Worm (Caenorhabditis elegans) whole organism, mixed stage, embryonic: ENCODE data around the gene srh-209.

Experiments used
- M03D4.4 ChIP-seq: sonication (generic microtip); optimal IDR thresholded peaks from 2 replicates; lab custom pipeline; 2017; ENCODE audit warnings: mild to moderate bottlenecking, missing genetic modification characterization, missing compliant biosample characterization
- bed-3 ChIP-seq: fragments of 200-800 bp; sonication (Bioruptor generic); optimal IDR thresholded peaks from 3 replicates; lab custom pipeline; 2018; ENCODE audit warnings: mild to moderate bottlenecking, missing genetic modification characterization, moderate library complexity, missing compliant biosample characterization
- blmp-1 ChIP-seq: fragments of 150-350 bp; optimal IDR thresholded peaks from 2 replicates; lab custom pipeline; 2014; ENCODE audit warnings: missing biosample characterization, missing genetic modification characterization
- ceh-39 ChIP-seq: fragments of 150-350 bp; optimal IDR thresholded peaks from 2 replicates; lab custom pipeline; 2014; ENCODE audit warnings: missing biosample characterization, missing genetic modification characterization
- ceh-43 ChIP-seq: fragments of 200-800 bp; sonication (Bioruptor generic); optimal IDR thresholded peaks from 2 replicates; lab custom pipeline; 2018; ENCODE audit warnings: mild to moderate bottlenecking, missing genetic modification characterization, moderate library complexity, missing compliant biosample characterization
- ceh-83 ChIP-seq: fragments of 200-800 bp; sonication (Bioruptor generic); optimal IDR thresholded peaks from 2 replicates; lab custom pipeline; 2018; ENCODE audit warnings: mild to moderate bottlenecking, missing genetic modification characterization, missing compliant biosample characterization
- cnd-1 ChIP-seq: fragments of 200-800 bp; sonication (Bioruptor generic); optimal IDR thresholded peaks from 2 replicates; lab custom pipeline; 2018; ENCODE audit warnings: mild to moderate bottlenecking, missing genetic modification characterization, missing compliant biosample characterization
- drap-1 ChIP-seq: fragments of 200-800 bp; sonication (Bioruptor generic); optimal IDR thresholded peaks from 3 replicates; lab custom pipeline; 2018; ENCODE audit warnings: mild to moderate bottlenecking, missing genetic modification characterization, missing compliant biosample characterization
- elt-1 ChIP-seq: sonication (generic microtip); optimal IDR thresholded peaks from 2 replicates; lab custom pipeline; 2017; ENCODE audit warnings: missing genetic modification characterization, mild to moderate bottlenecking, missing compliant biosample characterization, antibody characterized with exemption, moderate library complexity, borderline replicate concordance; ENCODE audit not compliant: insufficient read depth
- elt-3 ChIP-seq: fragments of 150-350 bp; optimal IDR thresholded peaks from 2 replicates; lab custom pipeline; 2014; ENCODE audit warnings: missing biosample characterization, missing genetic modification characterization
- flh-1 ChIP-seq: fragments of 200-800 bp; sonication (Bioruptor generic); optimal IDR thresholded peaks from 2 replicates; lab custom pipeline; 2018; ENCODE audit warnings: mild to moderate bottlenecking, missing genetic modification characterization, moderate library complexity, missing compliant biosample characterization
- ham-2 ChIP-seq: fragments of 200-800 bp; sonication (Bioruptor generic); optimal IDR thresholded peaks from 2 replicates; lab custom pipeline; 2018; ENCODE audit warnings: mild to moderate bottlenecking, missing genetic modification characterization, missing compliant biosample characterization
- hlh-1 ChIP-seq: fragments of 150-350 bp; optimal IDR thresholded peaks from 2 replicates; lab custom pipeline; 2014; ENCODE audit warnings: missing biosample characterization, missing genetic modification reagents, missing genetic modification characterization
- lin-13 ChIP-seq: fragments of 150-350 bp; optimal IDR thresholded peaks from 2 replicates; lab custom pipeline; 2014; ENCODE audit warnings: missing biosample characterization, missing genetic modification characterization
- lin-32 ChIP-seq: fragments of 200-800 bp; sonication (Bioruptor generic); optimal IDR thresholded peaks from 2 replicates; lab custom pipeline; 2018; ENCODE audit warnings: mild to moderate bottlenecking, missing genetic modification characterization, missing compliant biosample characterization
- lsy-2 ChIP-seq: fragments of 150-350 bp; optimal IDR thresholded peaks from 2 replicates; lab custom pipeline; 2014; ENCODE audit warnings: missing biosample characterization, missing genetic modification characterization
- mab-5 ChIP-seq: fragments of 150-350 bp; optimal IDR thresholded peaks from 2 replicates; lab custom pipeline; 2014; ENCODE audit warnings: missing biosample characterization, missing genetic modification characterization
- mep-1 ChIP-seq: fragments of 150-350 bp; optimal IDR thresholded peaks from 2 replicates; lab custom pipeline; 2017; ENCODE audit warnings: missing biosample characterization, missing genetic modification reagents, missing genetic modification characterization, inconsistent platforms
- mls-2 ChIP-seq: sonication (generic microtip); optimal IDR thresholded peaks from 2 replicates; lab custom pipeline; 2016; ENCODE audit warnings: mild to moderate bottlenecking, missing genetic modification characterization, moderate library complexity, missing compliant biosample characterization
- nhr-12 ChIP-seq: fragments of 150-350 bp; optimal IDR thresholded peaks from 2 replicates; lab custom pipeline; 2014; ENCODE audit warnings: missing biosample characterization, missing genetic modification characterization
- nhr-2 ChIP-seq: fragments of 150-350 bp; optimal IDR thresholded peaks from 2 replicates; lab custom pipeline; 2014; ENCODE audit warnings: missing biosample characterization, missing genetic modification characterization
- nhr-237 ChIP-seq: fragments of 150-350 bp; optimal IDR thresholded peaks from 2 replicates; lab custom pipeline; 2014; ENCODE audit warnings: missing biosample characterization, missing genetic modification characterization
- nhr-28 ChIP-seq: fragments of 150-350 bp; optimal IDR thresholded peaks from 2 replicates; lab custom pipeline; 2014; ENCODE audit warnings: missing biosample characterization, missing genetic modification characterization
- nhr-76 ChIP-seq: sonication (generic microtip); optimal IDR thresholded peaks from 2 replicates; lab custom pipeline; 2017; ENCODE audit warnings: missing biosample characterization, missing genetic modification characterization
- pha-4 ChIP-seq: fragments of 150-350 bp; optimal IDR thresholded peaks from 2 replicates; lab custom pipeline; 2018; ENCODE audit warnings: missing biosample characterization, missing genetic modification reagents, missing genetic modification characterization
- sem-2 ChIP-seq: fragments of 200-800 bp; sonication (Bioruptor generic); optimal IDR thresholded peaks from 2 replicates; lab custom pipeline; 2018; ENCODE audit warnings: mild to moderate bottlenecking, missing genetic modification characterization, missing compliant biosample characterization
- snpc-4 ChIP-seq: fragments of 150-350 bp; optimal IDR thresholded peaks from 2 replicates; lab custom pipeline; 2014; ENCODE audit warnings: missing biosample characterization, missing genetic modification characterization
- sptf-1 ChIP-seq: sonication (generic microtip); optimal IDR thresholded peaks from 2 replicates; lab custom pipeline; 2017; ENCODE audit warnings: mild to moderate bottlenecking, missing genetic modification characterization, moderate library complexity, missing compliant biosample characterization
- tbx-8 ChIP-seq: fragments of 200-800 bp; sonication (Bioruptor generic); optimal IDR thresholded peaks from 2 replicates; lab custom pipeline; 2018; ENCODE audit warnings: mild to moderate bottlenecking, missing genetic modification characterization, moderate library complexity, missing compliant biosample characterization
- unc-120 ChIP-seq: sonication (generic microtip); optimal IDR thresholded peaks from 2 replicates; lab custom pipeline; 2017; ENCODE audit warnings: missing genetic modification characterization, missing compliant biosample characterization; ENCODE audit not compliant: poor library complexity, severe bottlenecking
- unc-62 ChIP-seq: fragments of 150-350 bp; optimal IDR thresholded peaks from 2 replicates; lab custom pipeline; 2014; ENCODE audit warnings: missing biosample characterization, missing genetic modification reagents, missing genetic modification characterization
- zip-8 ChIP-seq: fragments of 150-350 bp; optimal IDR thresholded peaks from 2 replicates; lab custom pipeline; 2014; ENCODE audit warnings: missing biosample characterization, missing genetic modification characterization
- ztf-11 ChIP-seq: fragments of 150-350 bp; optimal IDR thresholded peaks from 2 replicates; lab custom pipeline; 2014; ENCODE audit warnings: missing biosample characterization, missing genetic modification characterization

Gene srh-209

ce11 chrV:18420797-18421196 is 16.1 kb upstream of the srh-209 start, which contains the start of gene srj-26:
srj-26 (plus strand) TSS chrV:18421097.
- TF ChIP-seq bed-3 (GFP tag; lab: Kevin White, UChicago) (no peak), ztf-11 (tag; lab: Kevin White, UChicago) (no peak), nhr-237 (tag; lab: Kevin White, UChicago) (no peak), drap-1 (no peak), hlh-1 (tag; lab: Kevin White, UChicago) (no peak), ceh-43 (GFP tag; lab: Kevin White, UChicago) (no peak), nhr-2 (no peak), ceh-39 (tag; lab: Kevin White, UChicago) (no peak), sem-2 (GFP tag; lab: Kevin White, UChicago) (no peak), unc-120 (tag; lab: Kevin White, UChicago) (no peak), lin-32 (no peak)

ce11 chrV:18414051-18414450 is 9.4 kb upstream of the srh-209 start, which contains the start of gene txt-8:
txt-8 (plus strand) TSS chrV:18414351.
- TF ChIP-seq ham-2 (no peak), M03D4.4 (tag; lab: Kevin White, UChicago) (no peak), nhr-2 (no peak), lin-32 (no peak), sem-2 (GFP tag; lab: Kevin White, UChicago) (no peak), bed-3 (GFP tag; lab: Kevin White, UChicago) (no peak), unc-120 (tag; lab: Kevin White, UChicago) (no peak), drap-1 (no peak), ceh-39 (tag; lab: Kevin White, UChicago) (no peak), nhr-28 (tag; lab: Kevin White, UChicago) (no peak), cnd-1 (tag; lab: Kevin White, UChicago) (no peak)

ce11 chrV:18412887-18413286 is 8.2 kb upstream of the srh-209 start, which contains the start of gene ZK262.2:
ZK262.2 (minus strand) TSS chrV:18412987.
- TF ChIP-seq elt-1 (tag; lab: Kevin White, UChicago) (no peak), M03D4.4 (tag; lab: Kevin White, UChicago) (no peak), nhr-28 (tag; lab: Kevin White, UChicago) (no peak), unc-62 (GFP tag; lab: Kevin White, UChicago) (no peak), flh-1 (GFP tag; lab: Kevin White, UChicago) (no peak), mep-1 (no peak), lsy-2 (tag; lab: Kevin White, UChicago) (no peak), hlh-1 (tag; lab: Kevin White, UChicago) (no peak), nhr-237 (tag; lab: Kevin White, UChicago) (no peak), cnd-1 (tag; lab: Kevin White, UChicago) (no peak), snpc-4 (tag; lab: Kevin White, UChicago) (no peak), mab-5 (no peak), tbx-8 (GFP tag; lab: Kevin White, UChicago) (no peak), ceh-83 (GFP tag; lab: Kevin White, UChicago) (no peak), nhr-12 (tag; lab: Kevin White, UChicago) (no peak), unc-120 (tag; lab: Kevin White, UChicago) (no peak), nhr-76 (tag; lab: Kevin White, UChicago) (no peak), sptf-1 (tag; lab: Kevin White, UChicago) (no peak), zip-8 (tag; lab: Kevin White, UChicago) (no peak), mls-2 (tag; lab: Kevin White, UChicago) (no peak)

DNA sequence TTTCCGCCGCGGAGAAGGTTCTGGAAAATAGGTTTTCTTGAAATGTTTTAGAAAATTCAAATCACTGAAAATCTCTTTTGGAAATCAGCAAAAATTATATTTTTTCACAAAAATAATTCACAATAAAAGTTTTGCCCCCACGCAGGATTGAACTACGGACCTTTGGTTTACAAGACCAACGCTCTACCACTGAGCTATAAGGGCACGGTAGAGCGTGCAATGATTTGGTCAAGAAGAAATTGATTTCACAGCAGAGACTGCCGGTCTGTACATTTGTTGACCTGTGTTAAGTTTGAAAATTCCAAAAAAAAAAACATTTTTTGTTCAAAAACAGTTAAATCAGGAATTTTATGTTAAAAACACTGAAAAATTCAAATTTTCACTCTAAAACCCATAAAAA is 7.7 kb upstream of the srh-209 start:
- TF ChIP-seq elt-3 (tag; lab: Kevin White, UChicago) (no peak), mep-1 (no peak), ceh-39 (tag; lab: Kevin White, UChicago) (no peak), blmp-1 (tag; lab: Kevin White, UChicago) (no peak), zip-8 (tag; lab: Kevin White, UChicago) (no peak), ztf-11 (tag; lab: Kevin White, UChicago) (no peak), ceh-43 (GFP tag; lab: Kevin White, UChicago) (no peak), cnd-1 (tag; lab: Kevin White, UChicago) (no peak)

DNA sequence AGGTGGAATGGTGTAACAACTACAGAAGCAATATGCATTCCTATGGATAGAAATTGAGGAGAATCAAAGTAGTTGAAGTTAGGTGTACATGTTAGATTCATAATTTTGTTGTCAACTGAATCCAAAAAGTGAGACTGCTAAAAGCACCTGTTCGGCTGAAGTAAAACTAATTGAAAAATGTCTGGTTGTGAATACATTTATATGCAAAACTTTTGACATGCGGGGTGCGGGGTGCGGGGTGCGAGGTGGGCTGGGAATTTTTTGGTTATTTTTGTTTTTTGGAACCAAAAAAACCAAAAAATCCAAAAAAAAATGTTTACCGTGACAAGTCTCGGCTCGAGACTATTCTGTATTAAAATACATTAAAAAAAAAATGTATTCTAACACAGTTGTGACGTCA is 5.5 kb upstream of the srh-209 start, which contains the start of gene srh-207:
TSS of gene srh-207 (minus strand) at position 101 of the 400 bp plus-strand sequence.
- TF ChIP-seq nhr-237 (tag; lab: Kevin White, UChicago): no peak
- TF ChIP-seq drap-1: no peak
- no peak for TF ChIP-seq hlh-1 (tag; lab: Kevin White, UChicago)
- no peak for TF ChIP-seq unc-62 (GFP tag; lab: Kevin White, UChicago)
- TF ChIP-seq pha-4 (tag; lab: Kevin White, UChicago): no peak
- TF ChIP-seq bed-3 (GFP tag; lab: Kevin White, UChicago): no peak
- no peak for TF ChIP-seq sem-2 (GFP tag; lab: Kevin White, UChicago)
- no peak for TF ChIP-seq ceh-39 (tag; lab: Kevin White, UChicago)
- no peak for TF ChIP-seq lin-13 (tag; lab: Kevin White, UChicago)
- TF ChIP-seq sptf-1 (tag; lab: Kevin White, UChicago): no peak
- no peak for TF ChIP-seq cnd-1 (tag; lab: Kevin White, UChicago)
- no peak for TF ChIP-seq mab-5
- TF ChIP-seq M03D4.4 (tag; lab: Kevin White, UChicago): no peak
- TF ChIP-seq flh-1 (GFP tag; lab: Kevin White, UChicago): no peak
- TF ChIP-seq nhr-2: no peak
